Worm (Caenorhabditis elegans) whole organism, L3 larva: Measurements from ENCODE around the gene sdz-11.

Experiments used
- elt-1 ChIP-seq: fragments of 150-350 bp; optimal IDR thresholded peaks from 2 replicates; lab custom pipeline; 2014; ENCODE audit warnings: missing biosample characterization, missing genetic modification characterization
- elt-3 ChIP-seq, 3 experiments: fragments of 150-350 bp in 1 of 3; sonication (generic microtip) in 2 of 3; optimal IDR thresholded peaks; 2 replicates in 2 of 3; 4 replicates in 1 of 3; lab custom pipeline; 2014 to 2017; ENCODE audit warnings: missing biosample characterization in 3 of 3, missing genetic modification characterization in 3 of 3
- nhr-76 ChIP-seq: fragments of 150-350 bp; sonication (generic microtip); optimal IDR thresholded peaks from 5 replicates; lab custom pipeline; 2014; ENCODE audit warnings: missing biosample characterization, missing genetic modification characterization
- pha-4 ChIP-seq: fragments of 150-350 bp; optimal IDR thresholded peaks from 2 replicates; lab custom pipeline; 2014; ENCODE audit warnings: missing biosample characterization, missing genetic modification reagents, missing genetic modification characterization
- snpc-4 ChIP-seq: fragments of 150-350 bp; optimal IDR thresholded peaks from 2 replicates; lab custom pipeline; 2014; ENCODE audit warnings: missing biosample characterization, missing genetic modification characterization

- no peak for TF ChIP-seq nhr-76
- TF ChIP-seq pha-4, result no peak
- TF ChIP-seq snpc-4 (tag; lab: Kevin White, UChicago), result no peak
- no peak for TF ChIP-seq elt-1 (tag; lab: Kevin White, UChicago)
- no peak for TF ChIP-seq elt-3 (tag; optimal IDR thresholded peaks at IDR 0.05; lab: Kevin White, UChicago)
Measured at ce11 chrII:3781238-3781637, 29.2 kb upstream of the sdz-11 start.
